Worm (Caenorhabditis elegans) whole organism, early embryonic: ENCODE results near the gene T04B2.3.

Source experiments
- B0310.2 ChIP-seq: sonication (generic microtip); optimal IDR thresholded peaks from 2 replicates; lab custom pipeline; 2016; ENCODE audit warnings: mild to moderate bottlenecking, missing genetic modification characterization, missing compliant biosample characterization
- F13C5.2 ChIP-seq: sonication (generic microtip); optimal IDR thresholded peaks from 2 replicates; lab custom pipeline; 2017; ENCODE audit warnings: mild to moderate bottlenecking, missing genetic modification characterization, inconsistent platforms, missing compliant biosample characterization
- aly-1 ChIP-seq: sonication (generic microtip); optimal IDR thresholded peaks from 2 replicates; lab custom pipeline; 2016; ENCODE audit warnings: missing genetic modification characterization, missing compliant biosample characterization
- ama-1 ChIP-seq: fragments of 150-350 bp; optimal IDR thresholded peaks from 2 replicates; lab custom pipeline; 2014
- ceh-13 ChIP-seq: fragments of 200-800 bp; sonication (Bioruptor generic); optimal IDR thresholded peaks from 2 replicates; lab custom pipeline; 2018; ENCODE audit warnings: mild to moderate bottlenecking, missing genetic modification characterization, missing compliant biosample characterization
- ceh-36 ChIP-seq: sonication (generic microtip); optimal IDR thresholded peaks from 2 replicates; lab custom pipeline; 2016; ENCODE audit warnings: missing genetic modification characterization, inconsistent platforms, missing compliant biosample characterization
- ets-7 ChIP-seq: sonication (generic microtip); optimal IDR thresholded peaks from 2 replicates; lab custom pipeline; 2016; ENCODE audit warnings: missing genotype, missing genetic modification characterization, missing compliant biosample characterization
- flt-1 ChIP-seq: fragments of 200-800 bp; sonication (Bioruptor generic); IDR thresholded peaks from 2 replicates; pipeline ENCODE4 v1.3.6; 2022; ENCODE audit warnings: missing genetic modification characterization, missing compliant biosample characterization
- hmg-4 ChIP-seq: fragments of 200-800 bp; sonication (Bioruptor generic); optimal IDR thresholded peaks from 2 replicates; lab custom pipeline; 2018; ENCODE audit warnings: mild to moderate bottlenecking, missing genetic modification characterization, missing compliant biosample characterization
- hnd-1 ChIP-seq: sonication (generic microtip); optimal IDR thresholded peaks from 2 replicates; lab custom pipeline; 2016; ENCODE audit warnings: missing genetic modification characterization, missing compliant biosample characterization
- pes-1 ChIP-seq: fragments of 200-800 bp; sonication (Bioruptor generic); IDR thresholded peaks from 2 replicates; pipeline ENCODE4 v1.3.6; 2022; ENCODE audit warnings: missing genetic modification reagents, missing genetic modification characterization, missing compliant biosample characterization
- tbx-11 ChIP-seq: fragments of 200-800 bp; sonication (Bioruptor generic); IDR thresholded peaks from 2 replicates; pipeline ENCODE4 v1.3.6; 2022; ENCODE audit warnings: missing genetic modification characterization, missing compliant biosample characterization
- tbx-37 ChIP-seq: fragments of 200-800 bp; sonication (Bioruptor generic); conservative IDR thresholded peaks from 2 replicates; pipeline ENCODE4 v1.3.6; 2022; ENCODE audit warnings: missing genetic modification reagents, missing genetic modification characterization, missing compliant biosample characterization
- tra-4 ChIP-seq: sonication (generic microtip); optimal IDR thresholded peaks from 2 replicates; lab custom pipeline; 2017; ENCODE audit warnings: missing genetic modification characterization, missing compliant biosample characterization

- no peak for TF ChIP-seq aly-1 (tag; lab: Kevin White, UChicago)
- no peak for TF ChIP-seq ama-1
- TF ChIP-seq ceh-36 (tag; lab: Kevin White, UChicago), result no peak
- TF ChIP-seq tbx-37 (GFP tag; lab: Robert Waterston, UW), result no peak
- TF ChIP-seq ets-7, result no peak
- no peak for TF ChIP-seq B0310.2 (tag; lab: Kevin White, UChicago)
- TF ChIP-seq tra-4 (tag; lab: Kevin White, UChicago), result no peak
- TF ChIP-seq ceh-13 (GFP tag; lab: Kevin White, UChicago), result no peak
- TF ChIP-seq flt-1, result no peak
- no peak for TF ChIP-seq hmg-4 (GFP tag; lab: Kevin White, UChicago)
- TF ChIP-seq hnd-1 (tag; lab: Kevin White, UChicago), result no peak
- no peak for TF ChIP-seq tbx-11 (GFP tag; lab: Robert Waterston, UW)
- TF ChIP-seq pes-1 (GFP tag; lab: Robert Waterston, UW), result no peak
- TF ChIP-seq F13C5.2 (tag; lab: Kevin White, UChicago), result no peak
Observed at ce11 chrIV:10007758-10008157, 39.5 kb upstream of the T04B2.3 start.
